Fruit fly (Drosophila melanogaster) Kc167 (cell line): ENCODE measurements around the gene I-2.

Experiments used
- Myc ChIP-seq: fragments of >200 bp; optimal IDR thresholded peaks from 2 replicates; lab custom pipeline; 2017; ENCODE audit warnings: missing external identifiers
- Sin3A ChIP-seq: fragments of >200 bp; optimal IDR thresholded peaks from 2 replicates; lab custom pipeline; 2018; ENCODE audit warnings: missing external identifiers
- psq ChIP-seq: fragments of >200 bp; optimal IDR thresholded peaks from 2 replicates; lab custom pipeline; 2017; ENCODE audit warnings: missing external identifiers

DNA sequence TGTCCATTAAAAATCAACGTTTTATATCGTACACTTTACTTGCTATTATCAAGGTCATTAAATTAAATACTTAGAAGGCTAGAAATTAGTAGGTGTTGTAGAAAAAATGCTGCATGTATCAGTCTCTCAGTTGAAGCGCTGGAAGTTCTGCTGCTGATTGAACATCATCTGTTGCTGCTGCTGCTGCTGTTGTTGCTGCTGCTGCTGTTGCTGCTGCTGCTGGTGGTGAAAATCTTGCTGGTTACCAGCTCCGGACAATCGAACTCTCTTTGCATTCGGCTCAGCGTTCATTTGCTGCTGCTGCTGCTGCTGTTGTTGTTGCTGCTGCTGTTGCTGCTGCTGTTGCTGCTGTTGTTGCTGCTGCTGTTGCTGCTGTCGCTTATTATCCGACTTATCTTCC lies 448 bp upstream of the I-2 start:
- TF ChIP-seq Myc (lab: Kevin White, UChicago), result no peak
- TF ChIP-seq psq (lab: Kevin White, UChicago), result no peak
- TF ChIP-seq Sin3A (lab: Kevin White, UChicago), result no peak
